Fruit fly (Drosophila melanogaster) whole organism, wandering third instar larva: ENCODE results near the gene CG33189.
A peak's percentile ranks its signal among the peaks of the same experiment; 100 is the strongest.

Source experiments
- CG32264 ChIP-seq: fragments of 200-800 bp; sonication (Bioruptor generic); optimal IDR thresholded peaks from 2 replicates; lab custom pipeline; 2016; ENCODE audit warnings: missing biosample characterization, missing genetic modification characterization
- CG9705 ChIP-seq: fragments of 200-800 bp; sonication (Bioruptor generic); optimal IDR thresholded peaks from 2 replicates; lab custom pipeline; 2018; ENCODE audit warnings: missing biosample characterization, mild to moderate bottlenecking, missing genetic modification characterization
- CrebA ChIP-seq: fragments of 200-800 bp; sonication (Bioruptor generic); optimal IDR thresholded peaks from 2 replicates; lab custom pipeline; 2016; ENCODE audit warnings: missing biosample characterization, mild to moderate bottlenecking, missing genetic modification characterization, borderline replicate concordance
- Dfd ChIP-seq: fragments of >200 bp; optimal IDR thresholded peaks from 2 replicates; lab custom pipeline; 2017; ENCODE audit warnings: missing biosample characterization, missing genetic modification characterization
- Dif ChIP-seq: fragments of 200-275, 200-300 bp; sonication (Bioruptor generic); optimal IDR thresholded peaks from 2 replicates; lab custom pipeline; 2018; ENCODE audit warnings: missing biosample characterization, missing genetic modification characterization; ENCODE audit not compliant: partially characterized antibody
- GATAd ChIP-seq: sonication (Bioruptor generic); optimal IDR thresholded peaks from 2 replicates; lab custom pipeline; 2016; ENCODE audit warnings: missing biosample characterization, missing genetic modification characterization
- HLH106 ChIP-seq: fragments of 200-800 bp; optimal IDR thresholded peaks from 3 replicates; lab custom pipeline; 2019; ENCODE audit warnings: missing biosample characterization, mild to moderate bottlenecking, missing genetic modification characterization, moderate library complexity
- Hnf4 ChIP-seq: fragments of 200-800 bp; sonication (Bioruptor generic); optimal IDR thresholded peaks from 2 replicates; lab custom pipeline; 2016; ENCODE audit warnings: missing biosample characterization, mild to moderate bottlenecking, missing genetic modification characterization
- Hr78 ChIP-seq: fragments of >200 bp; optimal IDR thresholded peaks from 2 replicates; lab custom pipeline; 2017; ENCODE audit warnings: missing biosample characterization, missing genetic modification characterization
- Hr83 ChIP-seq: fragments of 200-300 bp; sonication (Bioruptor generic); optimal IDR thresholded peaks from 2 replicates; lab custom pipeline; 2016; ENCODE audit warnings: missing biosample characterization, mild to moderate bottlenecking, missing genetic modification characterization, moderate library complexity; ENCODE audit not compliant: poor library complexity, severe bottlenecking
- Jra ChIP-seq: sonication (Bioruptor generic); optimal IDR thresholded peaks from 2 replicates; lab custom pipeline; 2016; ENCODE audit warnings: missing biosample characterization, missing genetic modification characterization
- Mio ChIP-seq: sonication (Bioruptor generic); optimal IDR thresholded peaks from 2 replicates; lab custom pipeline; 2016; ENCODE audit warnings: missing biosample characterization, missing genetic modification characterization
- Myc ChIP-seq: fragments of >200 bp; optimal IDR thresholded peaks from 2 replicates; lab custom pipeline; 2017
- OdsH ChIP-seq: fragments of 200-800 bp; sonication (Bioruptor generic); optimal IDR thresholded peaks from 2 replicates; lab custom pipeline; 2016; ENCODE audit warnings: missing biosample characterization, mild to moderate bottlenecking, missing genetic modification characterization
- Rel ChIP-seq, 2 experiments: fragments of 200-800 bp; sonication (Bioruptor generic) in 1 of 2; optimal IDR thresholded peaks; 2 replicates in 1 of 2; 3 replicates in 1 of 2; lab custom pipeline; 2016 to 2019; ENCODE audit warnings: mild to moderate bottlenecking in 2 of 2, missing biosample characterization in 2 of 2, missing genetic modification characterization in 2 of 2, moderate library complexity in 1 of 2
- Sp1 ChIP-seq: fragments of 200-800 bp; sonication (Bioruptor generic); optimal IDR thresholded peaks from 3 replicates; lab custom pipeline; 2019; ENCODE audit warnings: missing biosample characterization, mild to moderate bottlenecking, missing genetic modification characterization, moderate library complexity
- Vsx2 ChIP-seq: fragments of 200-300, 225-300 bp; sonication (Bioruptor generic); optimal IDR thresholded peaks from 2 replicates; lab custom pipeline; 2018; ENCODE audit warnings: missing biosample characterization, missing genetic modification characterization; ENCODE audit not compliant: partially characterized antibody
- br ChIP-seq: fragments of 200-800 bp; sonication (Bioruptor generic); optimal IDR thresholded peaks from 2 replicates; lab custom pipeline; 2016; ENCODE audit warnings: missing biosample characterization, missing genetic modification characterization
- dl ChIP-seq, 2 experiments: fragments of 175-275, 200-275 bp in 1 of 2; fragments of 200-275 bp in 1 of 2; sonication (Bioruptor generic); optimal IDR thresholded peaks; lab custom pipeline; 2018; ENCODE audit warnings: mild to moderate bottlenecking in 2 of 2, missing biosample characterization in 2 of 2, missing genetic modification characterization in 2 of 2, moderate library complexity in 2 of 2; ENCODE audit not compliant: partially characterized antibody in 2 of 2, insufficient read depth in 1 of 2
- dmrt93B ChIP-seq: fragments of 200-800 bp; sonication (Bioruptor generic); optimal IDR thresholded peaks from 2 replicates; lab custom pipeline; 2018; ENCODE audit warnings: missing biosample characterization, mild to moderate bottlenecking, missing genetic modification characterization
- dsf ChIP-seq: sonication (Bioruptor generic); optimal IDR thresholded peaks from 2 replicates; lab custom pipeline; 2016; ENCODE audit warnings: missing biosample characterization, missing genetic modification characterization, borderline replicate concordance
- ey ChIP-seq: fragments of 200-800 bp; sonication (Bioruptor generic); optimal IDR thresholded peaks from 2 replicates; lab custom pipeline; 2016; ENCODE audit warnings: missing biosample characterization, missing genetic modification characterization
- foxo ChIP-seq, 2 experiments: fragments of 200-800 bp; sonication (Bioruptor generic); optimal IDR thresholded peaks; 2 replicates in 1 of 2; 3 replicates in 1 of 2; lab custom pipeline; 2016 to 2017; ENCODE audit warnings: missing biosample characterization in 2 of 2, missing genetic modification characterization in 2 of 2
- fru ChIP-seq: fragments of 200-800 bp; sonication (Bioruptor generic); optimal IDR thresholded peaks from 3 replicates; lab custom pipeline; 2016; ENCODE audit warnings: missing biosample characterization, mild to moderate bottlenecking, missing genetic modification characterization
- h ChIP-seq: fragments of 200-800 bp; sonication (Bioruptor generic); optimal IDR thresholded peaks from 3 replicates; lab custom pipeline; 2016; ENCODE audit warnings: missing biosample characterization, mild to moderate bottlenecking, missing genetic modification characterization
- jim ChIP-seq: fragments of 175-275, 200-325 bp; sonication (Bioruptor generic); optimal IDR thresholded peaks from 2 replicates; lab custom pipeline; 2016; ENCODE audit warnings: missing biosample characterization, mild to moderate bottlenecking, missing genetic modification characterization
- pan ChIP-seq: fragments of >200 bp; optimal IDR thresholded peaks from 2 replicates; lab custom pipeline; 2017
- psq ChIP-seq: fragments of 200-800 bp; sonication (Bioruptor generic); optimal IDR thresholded peaks from 3 replicates; lab custom pipeline; 2017; ENCODE audit warnings: missing biosample characterization, mild to moderate bottlenecking, missing genetic modification characterization, moderate library complexity
- rgr ChIP-seq: fragments of 200-800 bp; sonication (Bioruptor generic); optimal IDR thresholded peaks from 3 replicates; lab custom pipeline; 2016; ENCODE audit warnings: missing biosample characterization, mild to moderate bottlenecking, missing genetic modification characterization
- sage ChIP-seq: fragments of 200-800 bp; sonication (Bioruptor generic); optimal IDR thresholded peaks from 2 replicates; lab custom pipeline; 2016; ENCODE audit warnings: missing biosample characterization, mild to moderate bottlenecking, missing genetic modification characterization
- sv ChIP-seq: fragments of 200-800 bp; sonication (Bioruptor generic); optimal IDR thresholded peaks from 3 replicates; lab custom pipeline; 2016; ENCODE audit warnings: missing biosample characterization, missing genetic modification characterization
- usp ChIP-seq: fragments of >200 bp; optimal IDR thresholded peaks from 2 replicates; lab custom pipeline; 2017; ENCODE audit warnings: missing biosample characterization, missing genetic modification characterization
- woc ChIP-seq: sonication (Bioruptor generic); optimal IDR thresholded peaks from 2 replicates; lab custom pipeline; 2016; ENCODE audit warnings: missing biosample characterization, mild to moderate bottlenecking, missing genetic modification characterization

Gene CG33189

dm6 chr3R:8731597-8732263 is 48.9 kb downstream of the CG33189 start, which contains the start of the genes M1BP and CG8202:
Gene M1BP, minus strand, starts transcription at chr3R:8731698.
Gene CG8202, plus strand, starts transcription at chr3R:8732091.
- TF ChIP-seq Hr78 (no peak), OdsH (GFP tag; lab: Kevin White, UChicago) (peak; percentile 83), Hnf4 (GFP tag; lab: Kevin White, UChicago) (peak; percentile 70), foxo (GFP tag; optimal IDR thresholded peaks at IDR 0.05; lab: Kevin White, UChicago) (peak in 1 of 2 experiments; percentile 89), dsf (GFP tag; lab: Kevin White, UChicago) (peak; percentile 35), Myc (lab: Kevin White, UChicago) (peak; percentile 42), sage (GFP tag; lab: Kevin White, UChicago) (peak; percentile 41), Vsx2 (GFP tag; lab: Kevin White, UChicago) (no peak), Dif (no peak), ey (GFP tag; lab: Kevin White, UChicago) (peak; percentile 59), dl (GFP tag; optimal IDR thresholded peaks at IDR 0.05; lab: Kevin White, UChicago; ENCODE audit: insufficient read depth in 1 of 2, partially characterized antibody in 2 of 2) (no peak), pan (no peak), CrebA (no peak), psq (GFP tag; lab: Kevin White, UChicago) (peak; percentile 88), Mio (GFP tag; lab: Kevin White, UChicago) (peak; percentile 44), Rel (GFP tag; optimal IDR thresholded peaks at IDR 0.05; lab: Kevin White, UChicago) (no peak), Rel (tag; optimal IDR thresholded peaks at IDR 0.05; lab: Kevin White, UChicago) (peak; percentile 65), usp (no peak), woc (peak; percentile 63), Jra (GFP tag; lab: Kevin White, UChicago) (peak; percentile 44), fru (GFP tag; lab: Kevin White, UChicago) (peak; percentile 75), Sp1 (peak; percentile 92), dmrt93B (peak; percentile 87), br (GFP tag; lab: Kevin White, UChicago) (peak; percentile 64), CG32264 (no peak), HLH106 (peak; percentile 91), h (GFP tag; lab: Kevin White, UChicago) (peak; percentile 74), Dfd (GFP tag; lab: Kevin White, UChicago) (no peak), jim (GFP tag; lab: Kevin White, UChicago) (peak; percentile 32), CG9705 (peak; percentile 78), GATAd (GFP tag; lab: Kevin White, UChicago) (no peak), rgr (GFP tag; lab: Kevin White, UChicago) (peak; percentile 86), sv (GFP tag; lab: Kevin White, UChicago) (peak; percentile 44), Hr83 (GFP tag; lab: Kevin White, UChicago) (peak; percentile 58)
